Fruit fly (Drosophila melanogaster) whole organism, embryonic: ENCODE results near the gene CG14913.
A peak's percentile ranks its signal among the peaks of the same experiment; 100 is the strongest.

Experiments
- Atf-2 ChIP-seq: fragments of 200-800 bp; sonication (Bioruptor generic); optimal IDR thresholded peaks from 2 replicates; lab custom pipeline; 2016; ENCODE audit warnings: missing biosample characterization, missing genetic modification characterization
- Bgb ChIP-seq: fragments of 200-800 bp; sonication (Bioruptor generic); IDR thresholded peaks from 2 replicates; pipeline ENCODE4 v1.3.6; 2022; ENCODE audit warnings: missing biosample characterization, missing genetic modification characterization; ENCODE audit not compliant: partially characterized antibody
- Bteb2 ChIP-seq: fragments of 200-800 bp; sonication (Bioruptor generic); optimal IDR thresholded peaks from 2 replicates; lab custom pipeline; 2016; ENCODE audit warnings: missing biosample characterization, missing genetic modification characterization
- CG10321 ChIP-seq: fragments of 200-800 bp; sonication (Bioruptor generic); IDR thresholded peaks from 2 replicates; pipeline ENCODE4 v1.3.6; 2022; ENCODE audit warnings: missing biosample characterization, missing genetic modification characterization
- CG12659 ChIP-seq: fragments of 200-800 bp; sonication (Bioruptor generic); optimal IDR thresholded peaks from 3 replicates; lab custom pipeline; 2017; ENCODE audit warnings: mild to moderate bottlenecking, missing biosample characterization, missing genetic modification reagents, missing genetic modification characterization
- CG12942 ChIP-seq: fragments of 200-800 bp; sonication (Bioruptor generic); optimal IDR thresholded peaks from 3 replicates; lab custom pipeline; 2016; ENCODE audit warnings: missing biosample characterization, missing genetic modification characterization
- CG13123 ChIP-seq: fragments of 200-800 bp; sonication (Bioruptor generic); optimal IDR thresholded peaks from 2 replicates; lab custom pipeline; 2016; ENCODE audit warnings: missing biosample characterization, missing genetic modification characterization
- CG13424 ChIP-seq: fragments of 200-800 bp; sonication (Bioruptor generic); optimal IDR thresholded peaks from 2 replicates; lab custom pipeline; 2019; ENCODE audit warnings: missing biosample characterization, mild to moderate bottlenecking, missing genetic modification characterization, moderate library complexity
- CG13894 ChIP-seq: fragments of 200-800 bp; sonication (Bioruptor generic); optimal IDR thresholded peaks from 3 replicates; lab custom pipeline; 2018; ENCODE audit warnings: missing biosample characterization, mild to moderate bottlenecking, missing genetic modification characterization, moderate library complexity
- CG15696 ChIP-seq: fragments of 200-800 bp; sonication (Bioruptor generic); optimal IDR thresholded peaks from 2 replicates; lab custom pipeline; 2019; ENCODE audit warnings: missing biosample characterization, mild to moderate bottlenecking, missing genetic modification characterization, moderate library complexity
- CG17385 ChIP-seq: fragments of 200-800 bp; sonication (Bioruptor generic); optimal IDR thresholded peaks from 3 replicates; lab custom pipeline; 2018; ENCODE audit warnings: missing biosample characterization, mild to moderate bottlenecking, missing genetic modification characterization
- CG1832 ChIP-seq: fragments of 200-800 bp; sonication (Bioruptor generic); optimal IDR thresholded peaks from 2 replicates; lab custom pipeline; 2017; ENCODE audit warnings: missing biosample characterization, mild to moderate bottlenecking, missing genetic modification characterization, inconsistent platforms
- CG2129 ChIP-seq: fragments of 200-800 bp; sonication (Bioruptor generic); IDR thresholded peaks from 2 replicates; pipeline ENCODE4 v1.3.6; 2022; ENCODE audit warnings: missing biosample characterization, missing genetic modification characterization; ENCODE audit not compliant: partially characterized antibody
- CG31224 ChIP-seq: fragments of 200-800 bp; sonication (Bioruptor generic); IDR thresholded peaks from 2 replicates; pipeline ENCODE4 v1.3.6; 2022; ENCODE audit warnings: missing biosample characterization, missing genetic modification characterization
- CG32772 ChIP-seq: fragments of 200-800 bp; sonication (Bioruptor generic); IDR thresholded peaks from 2 replicates; pipeline ENCODE4 v1.3.6; 2022; ENCODE audit warnings: missing biosample characterization, missing genetic modification characterization
- CG33213 ChIP-seq: fragments of 200-800 bp; sonication (Bioruptor generic); optimal IDR thresholded peaks from 3 replicates; lab custom pipeline; 2016; ENCODE audit warnings: missing biosample characterization, missing genetic modification characterization
- CG3407 ChIP-seq: fragments of 200-800 bp; sonication (Bioruptor generic); optimal IDR thresholded peaks from 2 replicates; lab custom pipeline; 2018; ENCODE audit warnings: missing biosample characterization, mild to moderate bottlenecking, missing genetic modification characterization
- CG34224 ChIP-seq: fragments of 200-800 bp; sonication (Bioruptor generic); IDR thresholded peaks from 3 replicates; pipeline ENCODE4 v1.3.6; 2022; ENCODE audit warnings: missing biosample characterization, missing genetic modification characterization; ENCODE audit not compliant: partially characterized antibody
- CG6254 ChIP-seq: fragments of 200-800 bp; sonication (Bioruptor generic); optimal IDR thresholded peaks from 3 replicates; lab custom pipeline; 2017; ENCODE audit warnings: mild to moderate bottlenecking, missing biosample characterization, missing genetic modification reagents, missing genetic modification characterization
- CG9727 ChIP-seq: fragments of 200-800 bp; sonication (Bioruptor generic); optimal IDR thresholded peaks from 3 replicates; lab custom pipeline; 2017; ENCODE audit warnings: missing biosample characterization, mild to moderate bottlenecking, missing genetic modification characterization
- CG9876 ChIP-seq: fragments of 200-800 bp; sonication (Bioruptor generic); optimal IDR thresholded peaks from 2 replicates; lab custom pipeline; 2016; ENCODE audit warnings: missing biosample characterization, missing genetic modification characterization
- CHES-1-like ChIP-seq: fragments of 200-800 bp; sonication (Bioruptor generic); optimal IDR thresholded peaks from 2 replicates; lab custom pipeline; 2016; ENCODE audit warnings: missing biosample characterization, missing genetic modification characterization
- D19B ChIP-seq: fragments of 200-800 bp; sonication (Bioruptor generic); optimal IDR thresholded peaks from 2 replicates; lab custom pipeline; 2017; ENCODE audit warnings: missing biosample characterization, mild to moderate bottlenecking, missing genetic modification characterization
- Dip3 ChIP-seq: fragments of 200-800 bp; sonication (Bioruptor generic); optimal IDR thresholded peaks from 3 replicates; lab custom pipeline; 2016; ENCODE audit warnings: missing biosample characterization, missing genetic modification characterization
- E2f2 ChIP-seq: fragments of 200-800 bp; sonication (Bioruptor generic); IDR thresholded peaks from 2 replicates; pipeline ENCODE4 v1.3.6; 2022; ENCODE audit warnings: missing biosample characterization, missing genetic modification characterization
- Elba2 ChIP-seq: fragments of 200-800 bp; sonication (Bioruptor generic); optimal IDR thresholded peaks from 3 replicates; lab custom pipeline; 2016; ENCODE audit warnings: missing biosample characterization, missing genetic modification characterization
- Fer2 ChIP-seq: fragments of 200-800 bp; sonication (Bioruptor generic); optimal IDR thresholded peaks from 2 replicates; lab custom pipeline; 2018; ENCODE audit warnings: missing biosample characterization, mild to moderate bottlenecking, missing genetic modification characterization, moderate library complexity
- Hr51 ChIP-seq, 2 experiments: fragments of 200-800 bp; sonication (Bioruptor generic); optimal IDR thresholded peaks; 2 replicates in 1 of 2; 3 replicates in 1 of 2; lab custom pipeline; 2016 to 2018; ENCODE audit warnings: missing biosample characterization in 2 of 2, missing genetic modification characterization in 2 of 2, mild to moderate bottlenecking in 1 of 2, moderate library complexity in 1 of 2
- MTF-1 ChIP-seq: fragments of 200-800 bp; sonication (Bioruptor generic); optimal IDR thresholded peaks from 2 replicates; lab custom pipeline; 2018; ENCODE audit warnings: missing biosample characterization, mild to moderate bottlenecking, missing genetic modification characterization, borderline replicate concordance
- Mrtf ChIP-seq: fragments of 200-800 bp; sonication (Bioruptor generic); IDR thresholded peaks from 3 replicates; pipeline ENCODE4 v1.3.6; 2022; ENCODE audit warnings: missing biosample characterization, missing genetic modification characterization
- PHDP ChIP-seq: fragments of 200-800 bp; sonication (Bioruptor generic); optimal IDR thresholded peaks from 3 replicates; lab custom pipeline; 2018; ENCODE audit warnings: missing biosample characterization, mild to moderate bottlenecking, missing genetic modification characterization, moderate library complexity
- Ptx1 ChIP-seq: fragments of 200-800 bp; sonication (Bioruptor generic); IDR thresholded peaks from 2 replicates; pipeline ENCODE4 v1.3.6; 2022; ENCODE audit warnings: missing biosample characterization, missing genetic modification characterization
- Sry-β ChIP-seq: fragments of 200-800 bp; sonication (Bioruptor generic); optimal IDR thresholded peaks from 2 replicates; lab custom pipeline; 2018; ENCODE audit warnings: missing biosample characterization, mild to moderate bottlenecking, missing genetic modification characterization, moderate library complexity
- Vsx1 ChIP-seq: fragments of 200-800 bp; sonication (Bioruptor generic); optimal IDR thresholded peaks from 2 replicates; lab custom pipeline; 2017; ENCODE audit warnings: missing biosample characterization, mild to moderate bottlenecking, missing genetic modification characterization, missing genetic modification reagents
- abd-A ChIP-seq: fragments of 200-800 bp; sonication (Bioruptor generic); optimal IDR thresholded peaks from 3 replicates; lab custom pipeline; 2019; ENCODE audit warnings: missing biosample characterization, mild to moderate bottlenecking, missing genetic modification characterization, moderate library complexity
- croc ChIP-seq: fragments of 200-800 bp; sonication (Bioruptor generic); conservative IDR thresholded peaks from 3 replicates; pipeline ENCODE4 v1.3.6; 2022; ENCODE audit warnings: missing biosample characterization, missing genetic modification characterization
- dati ChIP-seq: fragments of 200-800 bp; sonication (Bioruptor generic); IDR thresholded peaks from 2 replicates; pipeline ENCODE4 v1.3.6; 2022; ENCODE audit warnings: missing biosample characterization, missing genetic modification characterization
- disco-r ChIP-seq: fragments of 200-800 bp; sonication (Bioruptor generic); optimal IDR thresholded peaks from 2 replicates; lab custom pipeline; 2016; ENCODE audit warnings: missing biosample characterization, missing genetic modification characterization
- fd96Cb ChIP-seq: fragments of 200-800 bp; sonication (Bioruptor generic); optimal IDR thresholded peaks from 2 replicates; lab custom pipeline; 2018; ENCODE audit warnings: missing biosample characterization, mild to moderate bottlenecking, missing genetic modification characterization, moderate library complexity
- insv ChIP-seq, 2 experiments: fragments of 200-800 bp; sonication (Bioruptor generic); optimal IDR thresholded peaks; 3 replicates each; lab custom pipeline; 2016 to 2018; ENCODE audit warnings: missing biosample characterization in 2 of 2, missing genetic modification characterization in 2 of 2
- klu ChIP-seq: fragments of 200-800 bp; sonication (Bioruptor generic); IDR thresholded peaks from 2 replicates; pipeline ENCODE4 v1.3.6; 2022; ENCODE audit warnings: missing biosample characterization, missing genetic modification characterization
- mam ChIP-seq: fragments of 200-800 bp; sonication (Bioruptor generic); optimal IDR thresholded peaks from 3 replicates; lab custom pipeline; 2016; ENCODE audit warnings: missing biosample characterization, missing genetic modification characterization
- odd ChIP-seq: fragments of 200-800 bp; sonication (Bioruptor generic); optimal IDR thresholded peaks from 2 replicates; lab custom pipeline; 2017; ENCODE audit warnings: missing biosample characterization, mild to moderate bottlenecking, missing genetic modification characterization
- p53 ChIP-seq: fragments of 200-800 bp; sonication (Bioruptor generic); optimal IDR thresholded peaks from 2 replicates; lab custom pipeline; 2016; ENCODE audit warnings: missing biosample characterization, missing genetic modification characterization
- ranshi ChIP-seq: fragments of 200-800 bp; sonication (Bioruptor generic); IDR thresholded peaks from 2 replicates; pipeline ENCODE4 v1.3.6; 2022; ENCODE audit warnings: missing biosample characterization, missing genetic modification characterization
- row ChIP-seq: fragments of 200-800 bp; sonication (Bioruptor generic); IDR thresholded peaks from 3 replicates; pipeline ENCODE4 v1.3.6; 2022; ENCODE audit warnings: missing biosample characterization, missing genetic modification characterization
- sim ChIP-seq: fragments of 200-800 bp; sonication (Bioruptor generic); IDR thresholded peaks from 2 replicates; pipeline ENCODE4 v1.3.6; 2022; ENCODE audit warnings: missing biosample characterization, missing genetic modification characterization
- stc ChIP-seq: fragments of 200-800 bp; sonication (Bioruptor generic); IDR thresholded peaks from 2 replicates; pipeline ENCODE4 v1.3.6; 2022; ENCODE audit warnings: missing biosample characterization, missing genetic modification characterization
- tio ChIP-seq: fragments of 200-800 bp; sonication (Bioruptor generic); optimal IDR thresholded peaks from 2 replicates; lab custom pipeline; 2017; ENCODE audit warnings: missing biosample characterization, missing genetic modification characterization, inconsistent platforms
- unc-4 ChIP-seq: fragments of 200-800 bp; sonication (Bioruptor generic); IDR thresholded peaks from 2 replicates; pipeline ENCODE4 v1.3.6; 2022; ENCODE audit warnings: missing biosample characterization, missing genetic modification characterization; ENCODE audit not compliant: partially characterized antibody
- vvl ChIP-seq: fragments of 200-800 bp; sonication (Bioruptor generic); IDR thresholded peaks from 2 replicates; pipeline ENCODE4 v1.3.6; 2022; ENCODE audit warnings: missing biosample characterization, missing genetic modification characterization

Gene CG14913

DNA sequence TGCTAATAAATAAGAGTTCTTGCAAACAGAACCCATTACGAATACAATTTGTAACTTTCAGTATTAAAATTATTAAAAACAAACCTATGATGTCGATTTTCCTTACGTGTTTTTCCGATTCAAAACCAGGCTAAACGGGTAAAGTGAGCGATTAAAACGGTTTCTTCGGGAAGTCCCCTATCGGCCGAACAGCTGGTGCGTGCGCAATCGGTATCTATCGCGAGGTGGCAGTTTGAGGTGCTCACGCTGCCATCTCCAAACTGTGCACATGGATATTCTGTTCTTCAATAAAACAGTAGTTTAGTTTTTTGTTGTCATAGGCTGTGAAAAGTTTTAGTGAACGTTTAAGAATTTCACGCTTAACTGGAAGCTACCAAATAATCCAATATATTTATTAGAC lies 27.6 kb upstream of the CG14913 start, which contains the start of gene TTLL4A (continued):
- TF ChIP-seq Vsx1 (GFP tag; lab: Kevin White, UChicago) (no peak), D19B (GFP tag; lab: Kevin White, UChicago) (no peak), CG13123 (GFP tag; lab: Kevin White, UChicago) (no peak), abd-A (tag; lab: Kevin White, UChicago) (no peak), CG33213 (GFP tag; lab: Kevin White, UChicago) (peak; percentile 42), CG34224 (GFP tag; lab: Robert Waterston, UW) (peak; percentile 98), CG17385 (GFP tag; lab: Kevin White, UChicago) (no peak), CG12659 (GFP tag; lab: Kevin White, UChicago) (no peak), CG31224 (GFP tag; lab: Robert Waterston, UW) (no peak), CG13424 (tag; lab: Kevin White, UChicago) (no peak), klu (GFP tag; lab: Robert Waterston, UW) (no peak), CG1832 (no peak), mam (GFP tag; lab: Kevin White, UChicago) (no peak), stc (GFP tag; lab: Robert Waterston, UW) (no peak), sim (GFP tag; lab: Robert Waterston, UW) (no peak), CG12942 (GFP tag; lab: Kevin White, UChicago) (no peak), CG2129 (GFP tag; lab: Robert Waterston, UW) (peak; percentile 94), Bteb2 (GFP tag; lab: Kevin White, UChicago) (peak; percentile 10), CG9727 (GFP tag; lab: Kevin White, UChicago) (no peak), Ptx1 (GFP tag; lab: Robert Waterston, UW) (no peak), CG32772 (GFP tag; lab: Robert Waterston, UW) (no peak), Mrtf (GFP tag; lab: Robert Waterston, UW) (no peak), CG9876 (GFP tag; lab: Kevin White, UChicago) (no peak), Bgb (GFP tag; lab: Robert Waterston, UW) (peak; percentile 99), Fer2 (tag; lab: Kevin White, UChicago) (no peak), Atf-2 (GFP tag; lab: Kevin White, UChicago) (no peak), ranshi (GFP tag; lab: Robert Waterston, UW) (no peak), insv (GFP tag; optimal IDR thresholded peaks at IDR 0.05; lab: Kevin White, UChicago) (no peak), E2f2 (GFP tag; lab: Robert Waterston, UW) (peak; percentile 67), odd (GFP tag; lab: Kevin White, UChicago) (no peak), Hr51 (GFP tag; optimal IDR thresholded peaks at IDR 0.05; lab: Kevin White, UChicago) (no peak), CG13894 (tag; lab: Kevin White, UChicago) (no peak), Dip3 (peak; percentile 81), unc-4 (GFP tag; lab: Robert Waterston, UW) (peak; percentile 97), disco-r (GFP tag; lab: Kevin White, UChicago) (no peak), CG3407 (GFP tag; lab: Kevin White, UChicago) (no peak), MTF-1 (GFP tag; lab: Kevin White, UChicago) (no peak), CHES-1-like (GFP tag; lab: Kevin White, UChicago) (peak; percentile 12), row (peak; percentile 86; the same call in 2 of the 3 replicates), croc (no peak), fd96Cb (tag; lab: Kevin White, UChicago) (no peak), PHDP (tag; lab: Kevin White, UChicago) (no peak), CG6254 (GFP tag; lab: Kevin White, UChicago) (no peak), CG15696 (no peak), dati (GFP tag; lab: Robert Waterston, UW) (no peak), Sry-β (GFP tag; lab: Kevin White, UChicago) (peak; percentile 17), CG10321 (GFP tag; lab: Robert Waterston, UW) (no peak), p53 (no peak), tio (no peak), vvl (GFP tag; lab: Robert Waterston, UW) (no peak), Elba2 (no peak)
